Worm (Caenorhabditis elegans): ENCODE measurements around the gene T24H10.1.

Gene T24H10.1

DNA sequence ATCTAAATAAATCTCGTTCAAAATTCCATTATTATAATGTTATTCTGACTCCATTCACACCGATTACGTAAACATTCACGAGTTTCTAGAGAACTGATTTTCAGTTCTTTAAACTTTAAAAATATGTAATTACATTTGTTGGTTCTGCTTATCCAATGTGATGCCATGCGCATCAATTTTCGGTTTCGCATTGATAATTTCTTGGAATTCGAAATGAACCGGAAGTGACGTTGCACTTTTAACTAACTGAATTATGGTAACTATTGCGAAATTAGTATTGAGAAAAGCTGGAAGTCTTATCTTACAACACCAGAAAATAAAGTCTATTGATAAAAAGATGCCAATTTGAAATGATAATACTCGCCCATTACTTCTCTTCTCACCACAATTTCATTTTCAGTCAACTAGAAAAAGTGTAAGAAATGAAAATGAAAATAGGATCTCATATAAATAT, 18.6 kb downstream of the T24H10.1 start (continued):
- no peak for TF ChIP-seq alr-1 (tag; optimal IDR thresholded peaks at IDR 0.05; ENCODE audit: borderline replicate concordance)
- no peak for TF ChIP-seq sptf-1 (tag; optimal IDR thresholded peaks at IDR 0.05)
- peak; percentile 69 for TF ChIP-seq elt-2 (tag; optimal IDR thresholded peaks at IDR 0.05)
- no peak for TF ChIP-seq F16B12.6 (tag; optimal IDR thresholded peaks at IDR 0.05)
- peak; percentile 53 for TF ChIP-seq ztf-4 (tag; optimal IDR thresholded peaks at IDR 0.05)
- peak; percentile 9 for TF ChIP-seq mep-1 (tag; optimal IDR thresholded peaks at IDR 0.05)
- TF ChIP-seq mdl-1 (tag; optimal IDR thresholded peaks at IDR 0.05) = no peak
- TF ChIP-seq C34B4.2 (tag; optimal IDR thresholded peaks at IDR 0.05) = no peak
- peak; percentile 7 for TF ChIP-seq tbx-2 (tag; optimal IDR thresholded peaks at IDR 0.05)
- TF ChIP-seq unc-130 (tag; optimal IDR thresholded peaks at IDR 0.05) = no peak
- no peak for TF ChIP-seq dpl-1 (GFP tag; optimal IDR thresholded peaks at IDR 0.05)

DNA sequence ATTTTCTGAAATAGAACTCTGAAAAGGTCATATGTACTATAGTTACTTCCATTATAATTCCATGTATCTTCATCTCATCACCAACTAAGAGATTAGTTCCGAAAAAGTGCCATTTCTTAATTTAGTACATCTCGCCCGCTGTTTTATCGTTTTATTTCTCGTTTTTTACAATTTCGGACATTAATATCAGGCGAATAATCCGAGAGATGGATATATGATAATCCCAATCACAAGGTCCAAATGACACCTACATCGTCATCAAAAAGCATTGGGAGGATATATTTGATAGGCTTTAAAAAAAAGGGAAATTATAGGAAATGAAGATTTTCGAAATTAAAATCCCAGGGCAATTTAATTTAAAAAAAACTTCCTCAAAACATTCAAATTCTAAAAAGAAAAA, 21.2 kb downstream of the T24H10.1 start:
- TF ChIP-seq dsc-1 (tag; optimal IDR thresholded peaks at IDR 0.05) = peak; percentile 93
- TF ChIP-seq ceh-88 (GFP tag; IDR thresholded peaks at IDR 0.05) = no peak
- TF ChIP-seq lin-13 (GFP tag; optimal IDR thresholded peaks at IDR 0.05) = no peak
- TF ChIP-seq unc-30 (tag; optimal IDR thresholded peaks at IDR 0.05) = no peak
- TF ChIP-seq efl-1 (optimal IDR thresholded peaks at IDR 0.05) = no peak
- peak in 1 of 2 experiments; percentile 51 for TF ChIP-seq efl-1 (GFP tag; optimal IDR thresholded peaks at IDR 0.05 in 1 of 2)
- TF ChIP-seq egl-13 (tag; optimal IDR thresholded peaks at IDR 0.05) = peak; percentile 5
- peak; percentile 40 for TF ChIP-seq pax-3 (tag; optimal IDR thresholded peaks at IDR 0.05)
- TF ChIP-seq fkh-8 (tag; optimal IDR thresholded peaks at IDR 0.05) = peak; percentile 56
- no peak for TF ChIP-seq xbp-1 (tag; optimal IDR thresholded peaks at IDR 0.05)
- no peak for TF ChIP-seq nhr-12 (tag; optimal IDR thresholded peaks at IDR 0.05)
- TF ChIP-seq dpl-1 (GFP tag; optimal IDR thresholded peaks at IDR 0.05) = no peak
- peak; percentile 28 for TF ChIP-seq sox-4 (tag; optimal IDR thresholded peaks at IDR 0.05)
- TF ChIP-seq nhr-47 (tag; optimal IDR thresholded peaks at IDR 0.05) = peak; percentile 8
- TF ChIP-seq irx-1 (tag; optimal IDR thresholded peaks at IDR 0.05) = no peak
- no peak for TF ChIP-seq unc-86 (tag; optimal IDR thresholded peaks at IDR 0.05)
- TF ChIP-seq vab-15 (tag; optimal IDR thresholded peaks at IDR 0.05) = no peak
- TF ChIP-seq sup-37 (GFP tag; optimal IDR thresholded peaks at IDR 0.05) = no peak

ce11 chrII:9120813-9121554, 21.8 kb downstream of the T24H10.1 start:
- TF ChIP-seq lin-15B (tag; optimal IDR thresholded peaks at IDR 0.05) = no peak
- TF ChIP-seq lin-14 (GFP tag; optimal IDR thresholded peaks at IDR 0.05) = peak; percentile 55
- TF ChIP-seq unc-62 (GFP tag; optimal IDR thresholded peaks at IDR 0.05) = no peak
- peak; percentile 47 for TF ChIP-seq nhr-71 (tag; optimal IDR thresholded peaks at IDR 0.05)
- TF ChIP-seq efl-1 (optimal IDR thresholded peaks at IDR 0.05) = no peak
- peak in 1 of 2 experiments; percentile 55 for TF ChIP-seq efl-1 (GFP tag; optimal IDR thresholded peaks at IDR 0.05 in 1 of 2)
- TF ChIP-seq pqm-1 (tag; optimal IDR thresholded peaks at IDR 0.05) = no peak
- TF ChIP-seq unc-86 (tag; optimal IDR thresholded peaks at IDR 0.05) = peak; percentile 57
- TF ChIP-seq fkh-10 (GFP tag; optimal IDR thresholded peaks at IDR 0.05) = peak; percentile 8
- TF ChIP-seq fkh-8 (tag; optimal IDR thresholded peaks at IDR 0.05) = peak; percentile 75
- peak; percentile 42 for TF ChIP-seq dsc-1 (tag; optimal IDR thresholded peaks at IDR 0.05)
- TF ChIP-seq C34B4.2 (tag; optimal IDR thresholded peaks at IDR 0.05) = no peak
- TF ChIP-seq nhr-47 (tag; optimal IDR thresholded peaks at IDR 0.05) = peak; percentile 53

DNA sequence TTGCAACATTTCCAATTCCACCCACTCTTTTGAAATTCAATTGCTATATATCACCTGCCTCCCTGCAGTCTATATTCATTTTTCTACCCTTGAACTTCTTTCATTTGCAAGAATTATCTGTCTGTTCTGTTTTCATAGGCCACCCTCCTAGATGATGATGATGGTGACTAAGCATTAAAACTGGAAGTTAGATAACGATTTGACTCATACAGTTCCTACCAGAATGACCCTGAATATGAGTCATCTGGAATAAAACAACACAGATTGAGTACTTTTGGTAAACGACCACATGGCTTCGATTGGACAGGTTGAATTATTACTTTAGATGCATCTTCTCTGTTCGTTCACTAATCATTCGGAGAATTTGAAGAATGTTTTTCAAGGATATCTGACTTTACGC, 25.2 kb downstream of the T24H10.1 start:
- TF ChIP-seq elt-3 (tag; optimal IDR thresholded peaks at IDR 0.05) (no peak), unc-62 (GFP tag; optimal IDR thresholded peaks at IDR 0.05) (no peak), fos-1 (tag; optimal IDR thresholded peaks at IDR 0.05) (no peak), nhr-77 (tag; optimal IDR thresholded peaks at IDR 0.05) (no peak), nhr-28 (tag; optimal IDR thresholded peaks at IDR 0.05) (no peak), nhr-85 (tag) (peak; percentile 69), isw-1 (GFP tag; IDR thresholded peaks at IDR 0.05) (no peak), C04F5.9 (tag; optimal IDR thresholded peaks at IDR 0.05) (no peak)

Measured in whole organism, L1 larva.